Fruit fly (Drosophila melanogaster) whole organism, embryonic: ENCODE results near the gene Vha55.

Source experiments
- CG16779 ChIP-seq: fragments of 200-800 bp; sonication (Bioruptor generic); IDR thresholded peaks from 2 replicates; pipeline ENCODE4 v1.3.6; 2022; ENCODE audit warnings: missing biosample characterization, missing genetic modification characterization
- CG3838 ChIP-seq: fragments of 200-800 bp; sonication (Bioruptor generic); optimal IDR thresholded peaks from 3 replicates; lab custom pipeline; 2016; ENCODE audit warnings: missing biosample characterization, missing genetic modification characterization
- CG5245 ChIP-seq: fragments of 200-800 bp; sonication (Bioruptor generic); optimal IDR thresholded peaks from 3 replicates; lab custom pipeline; 2016; ENCODE audit warnings: missing biosample characterization, missing genetic modification characterization
- Dad ChIP-seq: fragments of 200-800 bp; sonication (Bioruptor generic); optimal IDR thresholded peaks from 3 replicates; lab custom pipeline; 2016; ENCODE audit warnings: missing biosample characterization, missing genetic modification characterization
- NC2α ChIP-seq: fragments of 200-800 bp; sonication (Bioruptor generic); optimal IDR thresholded peaks from 2 replicates; lab custom pipeline; 2016; ENCODE audit warnings: missing biosample characterization, missing genetic modification characterization
- sna ChIP-seq: fragments of 200-800 bp; sonication (Bioruptor generic); IDR thresholded peaks from 2 replicates; pipeline ENCODE4 v1.3.6; 2022; ENCODE audit warnings: missing biosample characterization, missing genetic modification characterization; ENCODE audit not compliant: partially characterized antibody

dm6 chr3R:12595187-12595889, 32.3 kb downstream of the Vha55 start, which contains the start of gene Octbeta2R:
- no peak for TF ChIP-seq NC2α (GFP tag; lab: Kevin White, UChicago)
- no peak for TF ChIP-seq Dad (GFP tag; lab: Kevin White, UChicago)
- peak; percentile 48; the same call in 1 of the 2 replicates for TF ChIP-seq sna (GFP tag; lab: Robert Waterston, UW)
- no peak for TF ChIP-seq CG5245 (GFP tag; lab: Kevin White, UChicago)
- TF ChIP-seq CG3838 = no peak
- 0 out of 2 replicates have a peak, but pooled peaks have one; percentile 62 for TF ChIP-seq CG16779
